Worm (Caenorhabditis elegans): ENCODE data around the gene Y97E10AL.1.
A peak's percentile ranks its signal among the peaks of the same experiment; 100 is the strongest.

Gene Y97E10AL.1

ce11 chrV:7985860-7986259, at the start of gene Y97E10AL.1:
Gene Y97E10AL.1 (plus strand): TSS chrV:7986160.
- no peak for TF ChIP-seq dao-5 (tag; optimal IDR thresholded peaks at IDR 0.05)
- TF ChIP-seq him-1 (tag; optimal IDR thresholded peaks at IDR 0.05) = no peak

- TF ChIP-seq dao-5 (tag; optimal IDR thresholded peaks at IDR 0.05) (no peak), him-1 (tag; optimal IDR thresholded peaks at IDR 0.05) (no peak), W03F9.2 (tag; optimal IDR thresholded peaks at IDR 0.05) (no peak)
These were observed 48.8 kb upstream of the Y97E10AL.1 start, which contains the start of gene srsx-3 for ce11 chrV:7937152-7937551. Gene srsx-3 (minus strand): TSS chrV:7937252.

DNA sequence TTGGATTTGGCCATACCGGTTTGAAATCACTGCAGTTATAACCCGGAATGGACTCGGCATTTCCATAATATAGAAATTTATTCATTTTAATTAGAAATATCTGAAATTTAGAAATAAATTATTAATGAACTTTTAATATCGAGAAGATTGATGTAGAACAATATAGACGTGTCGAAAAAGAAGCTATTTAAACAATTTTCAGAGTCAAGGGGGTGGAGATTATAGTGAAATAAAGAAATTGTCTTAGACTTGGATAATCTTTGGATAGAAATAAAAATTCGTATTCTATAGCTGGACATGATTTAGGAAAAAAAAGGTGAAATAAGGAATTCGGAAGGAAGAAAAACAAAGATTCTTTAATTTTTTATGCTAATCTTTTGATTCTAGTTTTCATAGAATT, 45.7 kb upstream of the Y97E10AL.1 start, which contains the start of gene srt-53:
srt-53 (minus strand) TSS at position 101 of the 400 bp plus-strand sequence.
- TF ChIP-seq dao-5 (tag; optimal IDR thresholded peaks at IDR 0.05) (no peak), him-1 (tag; optimal IDR thresholded peaks at IDR 0.05) (no peak), W03F9.2 (tag; optimal IDR thresholded peaks at IDR 0.05) (no peak)

ce11 chrV:7943568-7943967, 42.4 kb upstream of the Y97E10AL.1 start, which contains the start of gene Y97E10B.1:
Gene Y97E10B.1 (plus strand): TSS chrV:7943868.
- no peak for TF ChIP-seq dao-5 (tag; optimal IDR thresholded peaks at IDR 0.05)
- no peak for TF ChIP-seq him-1 (tag; optimal IDR thresholded peaks at IDR 0.05)
- no peak for TF ChIP-seq W03F9.2 (tag; optimal IDR thresholded peaks at IDR 0.05)

ce11 chrV:7946229-7946628, 39.7 kb upstream of the Y97E10AL.1 start:
- TF ChIP-seq W03F9.2 (tag; optimal IDR thresholded peaks at IDR 0.05) = no peak
- TF ChIP-seq him-1 (tag; optimal IDR thresholded peaks at IDR 0.05) = no peak
- no peak for TF ChIP-seq dao-5 (tag; optimal IDR thresholded peaks at IDR 0.05)

DNA sequence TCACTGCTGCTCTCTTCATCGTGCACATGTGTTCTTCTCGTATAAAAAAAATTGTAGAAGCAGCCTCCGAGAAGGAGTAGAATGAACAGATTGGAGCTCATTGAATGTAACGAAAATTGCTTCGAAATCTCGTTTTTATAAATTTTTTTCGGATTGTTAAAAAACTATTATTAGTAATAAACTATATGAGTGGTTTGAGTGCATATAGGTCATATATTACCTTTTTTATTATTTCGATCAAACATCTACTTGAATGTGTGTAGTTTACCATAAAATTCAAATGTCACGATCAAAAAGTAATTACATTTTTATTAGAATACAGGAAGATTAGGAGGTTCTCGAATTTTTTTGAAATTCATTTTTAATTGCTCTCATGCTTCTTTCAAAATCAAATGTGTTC, 33.1 kb upstream of the Y97E10AL.1 start, which contains the start of gene clec-216:
clec-216 (minus strand) TSS at position 101 of the 400 bp plus-strand sequence.
- TF ChIP-seq him-1 (tag; optimal IDR thresholded peaks at IDR 0.05) (no peak), W03F9.2 (tag; optimal IDR thresholded peaks at IDR 0.05) (no peak), dao-5 (tag; optimal IDR thresholded peaks at IDR 0.05) (no peak)

ce11 chrV:7954552-7954951, 31.4 kb upstream of the Y97E10AL.1 start, which contains the start of gene F26D11.13:
Gene F26D11.13 (minus strand): TSS chrV:7954652.
- no peak for TF ChIP-seq him-1 (tag; optimal IDR thresholded peaks at IDR 0.05)
- TF ChIP-seq W03F9.2 (tag; optimal IDR thresholded peaks at IDR 0.05) = no peak
- no peak for TF ChIP-seq dao-5 (tag; optimal IDR thresholded peaks at IDR 0.05)

ce11 chrV:7955168-7955567, 30.8 kb upstream of the Y97E10AL.1 start, which contains the start of gene F26D11.12:
Gene F26D11.12 (minus strand): TSS chrV:7955312.
- TF ChIP-seq W03F9.2 (tag; optimal IDR thresholded peaks at IDR 0.05) = peak; percentile 5
- no peak for TF ChIP-seq him-1 (tag; optimal IDR thresholded peaks at IDR 0.05)

ce11 chrV:7956218-7956617, 29.7 kb upstream of the Y97E10AL.1 start, which contains the start of gene pals-34:
Gene pals-34 (minus strand): TSS chrV:7956497.
- TF ChIP-seq dao-5 (tag; optimal IDR thresholded peaks at IDR 0.05) = no peak
- no peak for TF ChIP-seq W03F9.2 (tag; optimal IDR thresholded peaks at IDR 0.05)
- TF ChIP-seq him-1 (tag; optimal IDR thresholded peaks at IDR 0.05) = no peak

- TF ChIP-seq W03F9.2 (tag; optimal IDR thresholded peaks at IDR 0.05) (no peak), him-1 (tag; optimal IDR thresholded peaks at IDR 0.05) (no peak), dao-5 (tag; optimal IDR thresholded peaks at IDR 0.05) (no peak)
These were observed 27.1 kb upstream of the Y97E10AL.1 start, which contains the start of the genes clec-217 and F26D11.2 for ce11 chrV:7958740-7959320. Gene clec-217 (minus strand): TSS chrV:7958840. Gene F26D11.2 (plus strand): TSS chrV:7959270.

ce11 chrV:7964429-7964828, 21.5 kb upstream of the Y97E10AL.1 start:
- no peak for TF ChIP-seq W03F9.2 (tag; optimal IDR thresholded peaks at IDR 0.05)
- no peak for TF ChIP-seq him-1 (tag; optimal IDR thresholded peaks at IDR 0.05)
- no peak for TF ChIP-seq dao-5 (tag; optimal IDR thresholded peaks at IDR 0.05)

- no peak for TF ChIP-seq W03F9.2 (tag; optimal IDR thresholded peaks at IDR 0.05)
- no peak for TF ChIP-seq dao-5 (tag; optimal IDR thresholded peaks at IDR 0.05)
- TF ChIP-seq him-1 (tag; optimal IDR thresholded peaks at IDR 0.05) = no peak
These were observed 16.9 kb upstream of the Y97E10AL.1 start, which contains the start of gene che-7 for ce11 chrV:7969107-7969506. Gene che-7 (minus strand): TSS chrV:7969207.

- TF ChIP-seq him-1 (tag; optimal IDR thresholded peaks at IDR 0.05) = no peak
These were observed 15.4 kb upstream of the Y97E10AL.1 start for ce11 chrV:7970519-7970918.

DNA sequence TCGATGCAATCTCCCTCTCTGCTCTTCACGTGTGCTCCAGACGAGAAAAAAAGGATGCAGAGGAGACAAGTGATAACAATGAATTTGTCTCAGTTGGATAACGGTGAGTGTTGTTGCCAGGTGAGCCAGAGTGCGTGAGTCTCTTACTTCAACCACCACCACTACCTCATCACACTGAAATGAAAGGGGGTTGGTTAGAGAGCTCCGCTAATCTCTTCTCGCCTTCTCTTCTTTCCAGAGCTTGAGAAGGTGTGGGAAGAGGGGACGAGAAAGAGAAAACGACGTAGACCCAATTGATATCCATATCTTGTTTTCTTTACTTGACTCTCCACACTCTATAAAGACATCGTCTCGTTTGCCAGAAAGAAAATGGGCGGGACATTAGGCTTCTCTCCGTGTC, 14.6 kb upstream of the Y97E10AL.1 start:
- no peak for TF ChIP-seq dao-5 (tag; optimal IDR thresholded peaks at IDR 0.05)
- no peak for TF ChIP-seq W03F9.2 (tag; optimal IDR thresholded peaks at IDR 0.05)
- TF ChIP-seq him-1 (tag; optimal IDR thresholded peaks at IDR 0.05) = no peak

Measured in whole organism, L4/young adult.